Fruit fly (Drosophila melanogaster) whole organism, embryonic: ENCODE data around the gene CG6055.

Source experiments
- Adf1 ChIP-seq: fragments of 200-800 bp; sonication (Bioruptor generic); IDR thresholded peaks from 2 replicates; pipeline ENCODE4 v1.3.6; 2022; ENCODE audit warnings: missing biosample characterization, missing genetic modification characterization
- Bdp1 ChIP-seq: fragments of 200-800 bp; sonication (Bioruptor generic); optimal IDR thresholded peaks from 3 replicates; lab custom pipeline; 2016; ENCODE audit warnings: missing biosample characterization, missing genetic modification characterization
- Bteb2 ChIP-seq: fragments of 200-800 bp; sonication (Bioruptor generic); optimal IDR thresholded peaks from 2 replicates; lab custom pipeline; 2016; ENCODE audit warnings: missing biosample characterization, missing genetic modification characterization
- CG10267 ChIP-seq: fragments of 200-800 bp; sonication (Bioruptor generic); optimal IDR thresholded peaks from 2 replicates; lab custom pipeline; 2018; ENCODE audit warnings: missing biosample characterization, mild to moderate bottlenecking, missing genetic modification characterization, moderate library complexity
- CG10462 ChIP-seq: fragments of 200-800 bp; sonication (Bioruptor generic); optimal IDR thresholded peaks from 2 replicates; lab custom pipeline; 2016; ENCODE audit warnings: missing biosample characterization, missing genetic modification characterization
- CG1233 ChIP-seq: fragments of 200-800 bp; sonication (Bioruptor generic); optimal IDR thresholded peaks from 4 replicates; lab custom pipeline; 2018; ENCODE audit warnings: missing biosample characterization, mild to moderate bottlenecking, missing genetic modification characterization
- CG15011 ChIP-seq: fragments of 200-800 bp; sonication (Bioruptor generic); optimal IDR thresholded peaks from 3 replicates; lab custom pipeline; 2018; ENCODE audit warnings: missing biosample characterization, mild to moderate bottlenecking, missing genetic modification characterization
- CG34376 ChIP-seq: fragments of 200-800 bp; sonication (Bioruptor generic); optimal IDR thresholded peaks from 2 replicates; lab custom pipeline; 2018; ENCODE audit warnings: missing biosample characterization, mild to moderate bottlenecking, missing genetic modification characterization
- CG4820 ChIP-seq: fragments of 200-800 bp; sonication (Bioruptor generic); optimal IDR thresholded peaks from 3 replicates; lab custom pipeline; 2016; ENCODE audit warnings: missing biosample characterization, missing genetic modification characterization
- CG6765 ChIP-seq: fragments of 200-800 bp; sonication (Bioruptor generic); optimal IDR thresholded peaks from 3 replicates; lab custom pipeline; 2017; ENCODE audit warnings: missing biosample characterization, mild to moderate bottlenecking, missing genetic modification characterization
- CG6813 ChIP-seq: fragments of 200-800 bp; sonication (Bioruptor generic); optimal IDR thresholded peaks from 2 replicates; lab custom pipeline; 2017; ENCODE audit warnings: missing biosample characterization, missing genetic modification characterization, mild to moderate bottlenecking, moderate library complexity, missing genetic modification reagents
- CG7928 ChIP-seq: fragments of 200-800 bp; sonication (Bioruptor generic); optimal IDR thresholded peaks from 2 replicates; lab custom pipeline; 2017; ENCODE audit warnings: missing biosample characterization, mild to moderate bottlenecking, missing genetic modification characterization
- CG8359 ChIP-seq: fragments of 200-800 bp; sonication (Bioruptor generic); optimal IDR thresholded peaks from 2 replicates; lab custom pipeline; 2017; ENCODE audit warnings: missing biosample characterization, mild to moderate bottlenecking, missing genetic modification characterization, borderline replicate concordance
- CG8924 ChIP-seq: fragments of 200-800 bp; optimal IDR thresholded peaks from 3 replicates; lab custom pipeline; 2019; ENCODE audit warnings: missing biosample characterization, mild to moderate bottlenecking, missing genetic modification characterization, moderate library complexity
- CG9817 ChIP-seq: fragments of 200-800 bp; sonication (Bioruptor generic); optimal IDR thresholded peaks from 2 replicates; lab custom pipeline; 2018; ENCODE audit warnings: missing biosample characterization, mild to moderate bottlenecking, missing genetic modification characterization, moderate library complexity
- CHES-1-like ChIP-seq: fragments of 200-800 bp; sonication (Bioruptor generic); optimal IDR thresholded peaks from 2 replicates; lab custom pipeline; 2016; ENCODE audit warnings: missing biosample characterization, missing genetic modification characterization
- Deaf1 ChIP-seq: fragments of 200-800 bp; optimal IDR thresholded peaks from 3 replicates; lab custom pipeline; 2019; ENCODE audit warnings: missing biosample characterization, mild to moderate bottlenecking, missing genetic modification characterization, moderate library complexity
- GATAe ChIP-seq: fragments of 200-800 bp; sonication (Bioruptor generic); conservative IDR thresholded peaks from 2 replicates; pipeline ENCODE4 v1.3.6; 2022; ENCODE audit warnings: missing biosample characterization, missing genetic modification characterization
- H15 ChIP-seq: fragments of 200-800 bp; sonication (Bioruptor generic); IDR thresholded peaks from 3 replicates; pipeline ENCODE4 v1.3.6; 2022; ENCODE audit warnings: missing biosample characterization, missing genetic modification characterization
- HLH54F ChIP-seq: fragments of 200-800 bp; sonication (Bioruptor generic); optimal IDR thresholded peaks from 3 replicates; lab custom pipeline; 2016; ENCODE audit warnings: missing biosample characterization, missing genetic modification characterization
- Hr78 ChIP-seq, 2 experiments: fragments of 200-800 bp in 1 of 2; fragments of >200 bp in 1 of 2; sonication (Bioruptor generic) in 1 of 2; optimal IDR thresholded peaks; 2 replicates each; lab custom pipeline; 2017 to 2019; ENCODE audit warnings: missing biosample characterization in 2 of 2, missing genetic modification characterization in 2 of 2, mild to moderate bottlenecking in 1 of 2, moderate library complexity in 1 of 2
- Oaz ChIP-seq: fragments of 200-800 bp; sonication (Bioruptor generic); IDR thresholded peaks from 2 replicates; pipeline ENCODE4 v1.3.6; 2022; ENCODE audit warnings: missing biosample characterization, missing genetic modification characterization
- Pdp1 ChIP-seq, 2 experiments: fragments of 200-800 bp; sonication (Bioruptor generic); optimal IDR thresholded peaks; 3 replicates each; lab custom pipeline; 2016; ENCODE audit warnings: missing biosample characterization in 2 of 2, missing genetic modification characterization in 2 of 2, mild to moderate bottlenecking in 1 of 2, moderate library complexity in 1 of 2
- Ptx1 ChIP-seq: fragments of 200-800 bp; sonication (Bioruptor generic); IDR thresholded peaks from 2 replicates; pipeline ENCODE4 v1.3.6; 2022; ENCODE audit warnings: missing biosample characterization, missing genetic modification characterization
- Scr ChIP-seq: fragments of 200-800 bp; sonication (Bioruptor generic); IDR thresholded peaks from 2 replicates; pipeline ENCODE4 v1.3.6; 2022; ENCODE audit warnings: missing biosample characterization, missing genetic modification characterization; ENCODE audit not compliant: partially characterized antibody
- Stat92E ChIP-seq, 3 experiments: fragments of >200 bp in 2 of 3; fragments of 200-800 bp in 1 of 3; sonication (Bioruptor generic) in 1 of 3; optimal IDR thresholded peaks; 2 replicates each; lab custom pipeline; 2017 to 2019; ENCODE audit warnings: missing biosample characterization in 3 of 3, missing genetic modification characterization in 3 of 3, mild to moderate bottlenecking in 1 of 3, moderate library complexity in 1 of 3
- aop ChIP-seq: fragments of 200-800 bp; sonication (Bioruptor generic); IDR thresholded peaks from 2 replicates; pipeline ENCODE4 v1.3.6; 2022; ENCODE audit warnings: missing biosample characterization, missing genetic modification characterization
- btn ChIP-seq: fragments of 200-800 bp; sonication (Bioruptor generic); optimal IDR thresholded peaks from 2 replicates; lab custom pipeline; 2016; ENCODE audit warnings: missing biosample characterization, missing genetic modification characterization
- dysf ChIP-seq: fragments of 200-800 bp; sonication (Bioruptor generic); IDR thresholded peaks from 3 replicates; pipeline ENCODE4 v1.3.6; 2022; ENCODE audit warnings: missing biosample characterization, missing genetic modification characterization
- fd3F ChIP-seq: fragments of 200-800 bp; sonication (Bioruptor generic); optimal IDR thresholded peaks from 2 replicates; lab custom pipeline; 2018; ENCODE audit warnings: missing biosample characterization, mild to moderate bottlenecking, missing genetic modification characterization, moderate library complexity
- gcm ChIP-seq: fragments of 200-800 bp; sonication (Bioruptor generic); optimal IDR thresholded peaks from 2 replicates; lab custom pipeline; 2019; ENCODE audit warnings: missing biosample characterization, mild to moderate bottlenecking, missing genetic modification characterization, moderate library complexity
- gro ChIP-seq: fragments of 200-800 bp; sonication (Bioruptor generic); optimal IDR thresholded peaks from 2 replicates; lab custom pipeline; 2016; ENCODE audit warnings: missing biosample characterization, missing genetic modification characterization
- klu ChIP-seq: fragments of 200-800 bp; sonication (Bioruptor generic); IDR thresholded peaks from 2 replicates; pipeline ENCODE4 v1.3.6; 2022; ENCODE audit warnings: missing biosample characterization, missing genetic modification characterization
- lbe ChIP-seq: fragments of 200-800 bp; sonication (Bioruptor generic); optimal IDR thresholded peaks from 2 replicates; lab custom pipeline; 2016; ENCODE audit warnings: missing biosample characterization, mild to moderate bottlenecking, missing genetic modification characterization
- lilli ChIP-seq: fragments of 200-800 bp; sonication (Bioruptor generic); optimal IDR thresholded peaks from 3 replicates; lab custom pipeline; 2016; ENCODE audit warnings: missing biosample characterization, missing genetic modification characterization
- rib ChIP-seq: fragments of 200-800 bp; sonication (Bioruptor generic); IDR thresholded peaks from 2 replicates; pipeline ENCODE4 v1.3.6; 2022; ENCODE audit warnings: missing biosample characterization, missing genetic modification characterization
- sim ChIP-seq: fragments of 200-800 bp; sonication (Bioruptor generic); IDR thresholded peaks from 2 replicates; pipeline ENCODE4 v1.3.6; 2022; ENCODE audit warnings: missing biosample characterization, missing genetic modification characterization
- stc ChIP-seq: fragments of 200-800 bp; sonication (Bioruptor generic); IDR thresholded peaks from 2 replicates; pipeline ENCODE4 v1.3.6; 2022; ENCODE audit warnings: missing biosample characterization, missing genetic modification characterization
- sug ChIP-seq: fragments of 200-800 bp; optimal IDR thresholded peaks from 2 replicates; lab custom pipeline; 2019; ENCODE audit warnings: missing biosample characterization, mild to moderate bottlenecking, missing genetic modification characterization, moderate library complexity
- tll ChIP-seq, 2 experiments: fragments of 200-800 bp in 1 of 2; fragments of >200 bp in 1 of 2; sonication (Bioruptor generic) in 1 of 2; optimal IDR thresholded peaks; 2 replicates each; lab custom pipeline; 2017 to 2019; ENCODE audit warnings: missing biosample characterization in 2 of 2, missing genetic modification characterization in 2 of 2, mild to moderate bottlenecking in 1 of 2, moderate library complexity in 1 of 2
- zfh1 ChIP-seq: fragments of 200-800 bp; sonication (Bioruptor generic); IDR thresholded peaks from 3 replicates; pipeline ENCODE4 v1.3.6; 2022; ENCODE audit warnings: missing biosample characterization, missing genetic modification characterization

Gene CG6055

DNA sequence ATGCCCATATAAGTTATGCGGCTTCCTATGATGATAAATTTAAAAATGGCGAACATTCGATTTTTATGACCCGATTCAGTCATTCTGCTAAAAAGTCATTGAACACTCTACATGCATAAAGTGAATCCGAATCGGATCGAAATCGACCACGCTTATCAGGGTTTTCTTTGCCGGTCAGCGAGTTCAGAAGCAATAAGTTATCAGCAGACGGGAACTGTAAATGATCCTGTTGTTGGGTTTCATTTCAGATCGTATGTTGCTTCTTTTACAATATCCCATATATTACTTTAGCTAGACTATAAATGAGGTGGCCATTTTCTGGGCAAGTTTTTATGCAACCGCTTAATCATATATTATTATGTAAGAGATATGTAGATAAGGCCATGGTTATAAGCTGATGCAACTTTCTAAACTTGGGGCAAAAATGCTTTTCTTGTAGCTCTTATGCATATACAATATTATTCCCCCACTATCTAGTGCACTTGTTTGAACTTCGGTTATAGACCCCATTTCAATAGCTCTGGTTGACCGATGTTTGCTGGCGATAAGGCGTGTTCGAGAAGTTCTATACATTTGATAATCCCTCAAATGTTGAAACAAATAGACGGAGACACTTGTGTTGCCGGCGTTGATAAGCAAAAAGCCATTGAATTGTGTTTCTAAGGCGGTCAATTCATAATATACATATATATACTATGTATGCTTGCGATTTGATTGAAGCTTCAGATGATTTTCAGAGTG lies 34.3 kb upstream of the CG6055 start (continued):
- no peak for TF ChIP-seq Stat92E (GFP tag; optimal IDR thresholded peaks at IDR 0.05; lab: Kevin White, UChicago)
- no peak for TF ChIP-seq stc (GFP tag; lab: Robert Waterston, UW)

dm6 chr2L:7433337-7433956 lies 32.9 kb upstream of the CG6055 start, which contains the start of gene CG5958:
Gene CG5958, minus strand, starts transcription at chr2L:7433516.
- no peak for TF ChIP-seq CG6765 (GFP tag; lab: Kevin White, UChicago)
- peak; percentile 86 for TF ChIP-seq Adf1 (GFP tag; lab: Robert Waterston, UW)
- TF ChIP-seq CG34376 (GFP tag; lab: Kevin White, UChicago), result peak; percentile 32
- no peak for TF ChIP-seq aop
- no peak for TF ChIP-seq gro
- TF ChIP-seq CG8359 (GFP tag; lab: Kevin White, UChicago), result no peak
- no peak for TF ChIP-seq tll (GFP tag; optimal IDR thresholded peaks at IDR 0.05; lab: Kevin White, UChicago)
- TF ChIP-seq H15 (GFP tag; lab: Robert Waterston, UW), result no peak
- no peak for TF ChIP-seq CG6813 (GFP tag; lab: Kevin White, UChicago)
- TF ChIP-seq Ptx1 (GFP tag; lab: Robert Waterston, UW), result no peak
- no peak for TF ChIP-seq dysf
- no peak for TF ChIP-seq klu (GFP tag; lab: Robert Waterston, UW)
- no peak for TF ChIP-seq CG15011 (GFP tag; lab: Kevin White, UChicago)
- TF ChIP-seq CG10462 (GFP tag; lab: Kevin White, UChicago), result no peak
- no peak for TF ChIP-seq CHES-1-like (GFP tag; lab: Kevin White, UChicago)
- no peak for TF ChIP-seq Bteb2
- TF ChIP-seq sim, result no peak
- TF ChIP-seq GATAe, result peak; percentile 11; the same call in 1 of the 2 replicates
- no peak for TF ChIP-seq CG1233 (GFP tag; lab: Kevin White, UChicago)
- TF ChIP-seq rib (GFP tag; lab: Robert Waterston, UW), result no peak
- no peak for TF ChIP-seq fd3F (GFP tag; lab: Kevin White, UChicago)
- peak; percentile 21 for TF ChIP-seq CG4820 (GFP tag; lab: Kevin White, UChicago)
- no peak for TF ChIP-seq Oaz
- no peak for TF ChIP-seq btn (GFP tag; lab: Kevin White, UChicago)
- no peak for TF ChIP-seq CG8924 (tag; lab: Kevin White, UChicago)
- no peak for TF ChIP-seq lilli (GFP tag; lab: Kevin White, UChicago)
- no peak for TF ChIP-seq Bdp1 (GFP tag; lab: Kevin White, UChicago)
- no peak for TF ChIP-seq HLH54F (GFP tag; lab: Kevin White, UChicago)
- peak; percentile 21 for TF ChIP-seq lbe (GFP tag; lab: Kevin White, UChicago)
- TF ChIP-seq Hr78 (GFP tag; optimal IDR thresholded peaks at IDR 0.05; lab: Kevin White, UChicago), result peak in 1 of 2 experiments; percentile 91
- TF ChIP-seq gcm (GFP tag; lab: Kevin White, UChicago), result no peak
- TF ChIP-seq CG10267 (tag; lab: Kevin White, UChicago), result no peak
- no peak for TF ChIP-seq Scr
- no peak for TF ChIP-seq CG7928 (GFP tag; lab: Kevin White, UChicago)
- TF ChIP-seq CG9817 (tag; lab: Kevin White, UChicago), result no peak
- peak in 1 of 2 experiments; percentile 33 for TF ChIP-seq Pdp1 (GFP tag; optimal IDR thresholded peaks at IDR 0.05; lab: Kevin White, UChicago)
- TF ChIP-seq sug (tag; lab: Kevin White, UChicago), result peak; percentile 8
- TF ChIP-seq zfh1 (GFP tag; lab: Robert Waterston, UW), result no peak
- peak; percentile 75 for TF ChIP-seq Deaf1 (tag; lab: Kevin White, UChicago)
- TF ChIP-seq, all 482 proteins: peak for 9
